Worm (Caenorhabditis elegans) whole organism, young adult: ENCODE measurements around the gene C35B1.7.

Experiments
- B0035.1 ChIP-seq: sonication (generic microtip); optimal IDR thresholded peaks from 2 replicates; lab custom pipeline; 2016; ENCODE audit warnings: missing genetic modification characterization, mild to moderate bottlenecking, missing compliant biosample characterization, missing genotype, missing genetic modification reagents
- cebp-1 ChIP-seq, 2 experiments: fragments of 200-800 bp in 1 of 2; sonication (Bioruptor generic) in 1 of 2; sonication (generic microtip) in 1 of 2; IDR thresholded peaks in 1 of 2; optimal IDR thresholded peaks in 1 of 2; 2 replicates each; pipeline versions ENCODE4 v1.3.6 to Lab custom; 2017 to 2022; ENCODE audit warnings: missing compliant biosample characterization in 2 of 2, missing genetic modification characterization in 2 of 2, mild to moderate bottlenecking in 1 of 2, missing genetic modification reagents in 1 of 2, moderate library complexity in 1 of 2
- cebp-2 ChIP-seq: fragments of 200-800 bp; sonication (Bioruptor generic); IDR thresholded peaks from 2 replicates; pipeline ENCODE4 v1.3.6; 2022; ENCODE audit warnings: missing genetic modification characterization, missing compliant biosample characterization
- ceh-27 ChIP-seq: fragments of 200-800 bp; sonication (Bioruptor generic); optimal IDR thresholded peaks from 2 replicates; lab custom pipeline; 2018; ENCODE audit warnings: mild to moderate bottlenecking, missing genetic modification characterization, moderate library complexity, missing compliant biosample characterization
- hlh-12 ChIP-seq: sonication (generic microtip); optimal IDR thresholded peaks from 2 replicates; lab custom pipeline; 2016; ENCODE audit warnings: missing genetic modification characterization, missing compliant biosample characterization
- hlh-26 ChIP-seq: fragments of 200-800 bp; sonication (Bioruptor generic); conservative IDR thresholded peaks from 2 replicates; pipeline ENCODE4 v1.3.6; 2022; ENCODE audit warnings: missing genetic modification reagents, missing genetic modification characterization, missing compliant biosample characterization
- hrde-1 ChIP-seq: sonication (generic microtip); optimal IDR thresholded peaks from 2 replicates; lab custom pipeline; 2016; ENCODE audit warnings: missing genetic modification characterization, mild to moderate bottlenecking, missing compliant biosample characterization, moderate library complexity, missing genotype, missing genetic modification reagents, borderline replicate concordance
- madf-6 ChIP-seq: fragments of 200-800 bp; sonication (Bioruptor generic); IDR thresholded peaks from 2 replicates; pipeline ENCODE4 v1.3.6; 2022; ENCODE audit warnings: missing genetic modification reagents, missing genetic modification characterization, missing compliant biosample characterization
- madf-8 ChIP-seq: fragments of 200-800 bp; sonication (Bioruptor generic); conservative IDR thresholded peaks from 2 replicates; pipeline ENCODE4 v1.3.6; 2022; ENCODE audit warnings: missing genetic modification reagents, missing genetic modification characterization, missing compliant biosample characterization
- nfya-1 ChIP-seq: sonication (generic microtip); optimal IDR thresholded peaks from 2 replicates; lab custom pipeline; 2017; ENCODE audit warnings: antibody characterized with exemption, missing compliant biosample characterization, missing genetic modification characterization, borderline replicate concordance; ENCODE audit not compliant: insufficient read depth
- pha-4 ChIP-seq: fragments of 150-350 bp; sonication (generic microtip); optimal IDR thresholded peaks from 2 replicates; lab custom pipeline; 2014; ENCODE audit warnings: missing biosample characterization, missing genetic modification reagents, missing genetic modification characterization
- snpc-4 ChIP-seq, 5 experiments: fragments of 150-350 bp in 1 of 5; sonication (generic microtip) in 4 of 5; optimal IDR thresholded peaks; 2 replicates each; lab custom pipeline; 2014 to 2018; ENCODE audit warnings: missing genetic modification characterization in 5 of 5, missing biosample characterization in 3 of 5, antibody characterized with exemption in 2 of 5, mild to moderate bottlenecking in 2 of 5, missing compliant biosample characterization in 2 of 5, missing genotype in 2 of 5, moderate library complexity in 2 of 5, missing genetic modification reagents in 1 of 5
- unc-62 ChIP-seq: fragments of 150-350 bp; optimal IDR thresholded peaks from 2 replicates; lab custom pipeline; 2014; ENCODE audit warnings: missing biosample characterization, missing genetic modification reagents, missing genetic modification characterization

ce11 chrIV:4135744-4136143, 26.9 kb downstream of the C35B1.7 start, which contains the start of gene F49F1.17:
- no peak for TF ChIP-seq B0035.1 (tag; lab: Kevin White, UChicago)
- TF ChIP-seq unc-62 (GFP tag; lab: Kevin White, UChicago): no peak
- no peak for TF ChIP-seq madf-6 (GFP tag; lab: Robert Waterston, UW)
- TF ChIP-seq snpc-4 (GFP tag; optimal IDR thresholded peaks at IDR 0.05; lab: Kevin White, UChicago): no peak
- TF ChIP-seq snpc-4 (tag; optimal IDR thresholded peaks at IDR 0.05; lab: Kevin White, UChicago): no peak
- TF ChIP-seq hrde-1 (tag; lab: Kevin White, UChicago): no peak
- no peak for TF ChIP-seq hlh-12 (tag; lab: Kevin White, UChicago)
- TF ChIP-seq cebp-2 (GFP tag; lab: Robert Waterston, UW): no peak
- no peak for TF ChIP-seq ceh-27 (GFP tag; lab: Kevin White, UChicago)
- no peak for TF ChIP-seq pha-4 (tag; lab: Kevin White, UChicago)
- TF ChIP-seq cebp-1 (GFP tag; IDR thresholded peaks at IDR 0.05; lab: Robert Waterston, UW): no peak
- no peak for TF ChIP-seq cebp-1 (tag; optimal IDR thresholded peaks at IDR 0.05; lab: Kevin White, UChicago)
- TF ChIP-seq nfya-1 (tag; lab: Kevin White, UChicago): no peak
- TF ChIP-seq madf-8 (GFP tag; lab: Robert Waterston, UW): no peak
- TF ChIP-seq hlh-26: no peak
